Fruit fly (Drosophila melanogaster): ENCODE data around the gene PGRP-LF.

PGRP-LF gene

DNA sequence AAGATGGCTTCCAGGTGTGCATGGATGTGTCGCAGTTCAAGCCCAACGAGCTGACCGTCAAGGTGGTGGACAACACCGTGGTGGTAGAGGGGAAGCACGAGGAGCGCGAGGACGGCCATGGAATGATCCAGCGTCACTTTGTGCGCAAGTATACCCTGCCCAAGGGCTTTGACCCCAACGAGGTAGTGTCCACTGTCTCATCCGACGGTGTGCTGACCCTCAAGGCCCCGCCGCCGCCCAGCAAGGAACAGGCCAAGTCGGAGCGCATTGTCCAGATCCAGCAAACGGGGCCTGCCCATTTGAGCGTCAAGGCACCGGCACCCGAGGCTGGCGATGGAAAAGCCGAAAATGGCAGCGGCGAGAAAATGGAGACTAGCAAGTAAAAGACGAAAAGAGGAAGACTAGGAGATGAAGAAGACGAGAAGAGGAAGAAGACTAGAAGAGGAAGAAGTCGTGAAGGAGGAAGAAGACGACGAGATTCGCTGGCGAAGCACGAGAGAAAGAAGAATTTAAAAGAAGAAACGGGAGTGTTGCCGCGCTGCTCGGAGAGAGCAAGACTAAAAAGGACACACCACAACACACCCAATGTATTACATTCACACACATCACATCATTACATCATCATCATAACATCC is 35.2 kb downstream of the PGRP-LF start:
- TF ChIP-seq CG34367 (tag; optimal IDR thresholded peaks at IDR 0.05): no peak
- no peak for TF ChIP-seq CG32121 (GFP tag; IDR thresholded peaks at IDR 0.05)
- no peak for TF ChIP-seq CG13204 (GFP tag; optimal IDR thresholded peaks at IDR 0.05)
- no peak for TF ChIP-seq Pif1A (GFP tag; optimal IDR thresholded peaks at IDR 0.05)
- TF ChIP-seq CG8301 (tag; optimal IDR thresholded peaks at IDR 0.05): no peak
- peak; percentile 76 for TF ChIP-seq EcR (GFP tag; optimal IDR thresholded peaks at IDR 0.05)

DNA sequence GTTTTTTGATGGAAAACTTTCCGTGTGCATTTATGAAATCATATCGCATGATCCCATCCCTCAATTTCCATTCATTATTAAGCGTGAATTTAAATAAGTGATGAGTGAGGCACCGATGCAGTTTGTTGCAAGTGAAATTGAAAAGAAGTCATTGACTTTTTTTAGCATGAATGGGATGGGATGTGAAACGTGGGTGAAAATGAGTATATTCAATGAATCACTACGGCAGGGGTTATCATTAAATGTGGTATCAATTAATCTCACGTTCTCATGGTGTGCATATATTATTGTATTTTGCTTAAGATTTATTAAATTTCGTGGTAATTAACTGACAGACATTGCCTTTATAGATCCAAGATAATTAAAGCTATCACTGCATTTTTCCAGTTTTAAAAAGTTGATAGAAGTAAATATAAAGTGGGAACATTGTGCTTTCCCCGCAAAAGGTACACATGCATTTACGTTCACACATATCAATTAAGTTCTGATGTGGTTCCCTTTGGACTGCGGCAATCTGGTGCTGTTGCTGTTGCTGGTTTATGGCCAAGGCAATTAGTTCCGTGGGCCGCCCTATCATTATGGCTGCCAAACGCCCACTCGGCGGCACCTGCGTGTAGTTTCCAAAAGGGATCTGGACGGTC is 42.1 kb downstream of the PGRP-LF start:
- TF ChIP-seq Ets98B (GFP tag; IDR thresholded peaks at IDR 0.05) (no peak), EcR (GFP tag; optimal IDR thresholded peaks at IDR 0.05) (peak; percentile 33)

DNA sequence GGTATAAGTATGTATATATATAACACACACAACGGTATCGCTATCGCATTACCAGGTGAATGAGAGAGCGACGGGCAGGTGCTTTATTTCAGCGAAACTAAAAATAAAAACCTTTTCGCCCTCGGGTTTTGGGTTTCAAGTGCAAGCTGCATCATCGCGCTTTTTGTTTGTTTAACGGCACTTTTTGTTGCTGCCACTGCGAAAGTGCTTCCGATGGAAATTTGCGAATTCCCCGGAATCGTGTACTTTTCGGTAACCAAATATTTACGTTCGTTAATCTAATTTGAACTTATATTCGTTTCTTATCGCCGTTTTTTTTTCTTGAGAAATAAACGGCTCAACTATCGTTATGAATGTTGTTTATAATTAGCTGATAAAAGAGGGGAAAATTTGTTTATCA is 46.6 kb downstream of the PGRP-LF start:
- TF ChIP-seq EcR (GFP tag; optimal IDR thresholded peaks at IDR 0.05) (no peak), D1 (tag; optimal IDR thresholded peaks at IDR 0.05) (no peak), CG13204 (GFP tag; optimal IDR thresholded peaks at IDR 0.05) (no peak), CG12605 (GFP tag; IDR thresholded peaks at IDR 0.05) (no peak), Pif1A (GFP tag; optimal IDR thresholded peaks at IDR 0.05) (no peak), CG32121 (GFP tag; IDR thresholded peaks at IDR 0.05) (no peak), rn (GFP tag; IDR thresholded peaks at IDR 0.05) (no peak), CG10348 (GFP tag; IDR thresholded peaks at IDR 0.05) (no peak), Ets98B (GFP tag; IDR thresholded peaks at IDR 0.05) (no peak), CG8159 (tag; optimal IDR thresholded peaks at IDR 0.05) (no peak), CG8301 (tag; optimal IDR thresholded peaks at IDR 0.05) (no peak), Pif1B (GFP tag; optimal IDR thresholded peaks at IDR 0.05) (no peak)

DNA sequence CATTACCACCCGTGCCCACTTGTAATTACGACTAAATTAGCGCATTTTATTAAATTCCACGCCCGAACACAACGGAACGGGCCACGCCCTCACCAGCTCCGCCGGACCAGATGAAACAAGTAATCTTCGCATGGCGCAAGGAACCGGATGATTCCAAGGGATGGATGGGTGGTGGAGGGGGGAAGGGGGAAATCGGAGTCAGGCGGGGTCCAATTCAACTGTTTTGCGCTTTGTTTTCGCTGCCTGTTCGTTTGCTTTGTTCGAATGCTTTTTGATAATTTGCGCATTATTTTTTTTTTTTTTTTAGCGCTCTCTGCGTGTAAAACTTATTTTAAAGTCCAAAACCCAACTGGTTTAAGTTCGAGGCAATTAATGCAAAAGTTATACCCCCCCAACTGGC is 47.3 kb downstream of the PGRP-LF start:
- TF ChIP-seq CG12605 (GFP tag; IDR thresholded peaks at IDR 0.05): peak; percentile 30; the same call in 1 of the 2 replicates
- TF ChIP-seq CG14655 (GFP tag; optimal IDR thresholded peaks at IDR 0.05): no peak
- peak; percentile 33 for TF ChIP-seq EcR (GFP tag; optimal IDR thresholded peaks at IDR 0.05)

DNA sequence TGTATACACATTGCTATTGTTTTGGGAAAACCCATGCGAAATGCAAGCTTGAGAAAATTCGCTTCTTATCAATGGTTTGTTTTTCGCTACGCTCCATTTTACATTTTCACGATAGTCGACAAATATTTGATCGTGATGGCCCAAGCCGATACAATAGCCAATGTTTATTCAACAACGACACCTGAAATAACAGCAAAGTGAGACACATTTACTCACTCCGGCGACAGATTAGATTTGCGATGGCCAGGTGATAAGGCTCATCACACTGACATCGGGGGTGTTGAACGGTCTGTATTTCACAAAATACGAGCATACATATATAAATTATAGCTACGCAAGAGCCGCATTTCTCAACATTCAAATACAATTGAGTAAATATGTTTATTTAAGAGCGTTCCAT is 47.7 kb downstream of the PGRP-LF start:
- TF ChIP-seq CG14655 (GFP tag; optimal IDR thresholded peaks at IDR 0.05) (peak; percentile 22), Snoo (tag; optimal IDR thresholded peaks at IDR 0.05) (no peak), Pif1A (GFP tag; optimal IDR thresholded peaks at IDR 0.05) (peak; percentile 29), EcR (GFP tag; optimal IDR thresholded peaks at IDR 0.05) (no peak), gl (tag; optimal IDR thresholded peaks at IDR 0.05) (peak; percentile 49), CG4496 (GFP tag; IDR thresholded peaks at IDR 0.05) (peak; percentile 54; the same call in 1 of the 3 replicates), CG32121 (GFP tag; IDR thresholded peaks at IDR 0.05) (peak; percentile 51; the same call in 1 of the 2 replicates), Pif1B (GFP tag; optimal IDR thresholded peaks at IDR 0.05) (peak; percentile 12)

DNA sequence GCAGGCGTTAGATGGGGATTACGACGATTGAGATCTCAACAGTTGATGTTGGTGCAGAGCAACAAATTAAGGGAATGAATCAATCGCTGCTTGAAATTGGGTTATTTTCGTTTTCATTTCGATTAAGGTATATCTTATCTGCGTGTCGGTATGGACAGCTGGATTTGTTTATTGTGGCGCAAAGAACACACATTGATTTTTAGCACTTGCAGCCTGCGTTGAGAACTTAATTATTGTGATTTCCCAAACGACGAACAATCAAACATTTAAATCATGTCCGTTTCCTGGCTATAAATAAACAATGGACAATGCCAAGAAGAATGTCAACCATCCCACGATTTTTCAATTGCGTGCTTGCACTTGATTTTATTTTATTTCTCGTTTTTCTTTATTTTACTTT is 48.6 kb downstream of the PGRP-LF start:
- no peak for TF ChIP-seq EcR (GFP tag; optimal IDR thresholded peaks at IDR 0.05)
- no peak for TF ChIP-seq Pif1A (GFP tag; optimal IDR thresholded peaks at IDR 0.05)
- no peak for TF ChIP-seq CG8301 (tag; optimal IDR thresholded peaks at IDR 0.05)
- TF ChIP-seq CG14655 (GFP tag; optimal IDR thresholded peaks at IDR 0.05): no peak

DNA sequence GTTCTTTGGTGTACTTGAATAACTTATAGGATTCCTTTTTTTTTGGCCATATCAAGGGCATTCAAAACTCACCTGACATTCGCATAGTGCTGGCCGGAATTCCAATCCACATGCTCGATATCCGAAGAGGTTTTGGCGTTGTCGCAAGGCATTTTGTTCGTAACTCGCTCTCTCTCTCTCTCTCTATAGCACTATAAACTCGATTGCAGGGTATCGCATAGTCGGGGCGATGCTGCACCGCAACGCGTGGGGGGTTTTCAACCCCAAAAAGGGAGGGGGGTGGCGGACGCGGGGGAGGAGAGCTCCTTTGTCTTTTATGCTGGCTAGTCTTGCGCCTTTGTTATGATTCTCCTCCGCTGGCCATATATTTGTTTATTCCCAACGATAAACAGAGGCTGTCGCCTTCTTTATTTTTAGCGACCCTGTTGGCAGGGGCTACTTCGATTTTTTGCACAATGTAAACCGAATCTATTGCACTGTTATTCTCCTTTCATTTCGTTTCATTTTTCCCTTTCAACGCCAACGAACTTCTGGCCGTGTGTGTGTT is 49.1 kb downstream of the PGRP-LF start:
- TF ChIP-seq Pif1A (GFP tag; optimal IDR thresholded peaks at IDR 0.05) (no peak), CG15710 (tag; optimal IDR thresholded peaks at IDR 0.05) (peak; percentile 9), gl (tag; optimal IDR thresholded peaks at IDR 0.05) (no peak), CG32121 (GFP tag; IDR thresholded peaks at IDR 0.05) (peak; percentile 35; the same call in 1 of the 2 replicates), Snoo (tag; optimal IDR thresholded peaks at IDR 0.05) (peak; percentile 29), EcR (GFP tag; optimal IDR thresholded peaks at IDR 0.05) (peak; percentile 86), CG8159 (tag; optimal IDR thresholded peaks at IDR 0.05) (peak; percentile 20), Ets98B (GFP tag; IDR thresholded peaks at IDR 0.05) (0 out of 2 replicates have a peak, but pooled peaks have one; percentile 46), CG10348 (GFP tag; IDR thresholded peaks at IDR 0.05) (no peak), CG12605 (GFP tag; IDR thresholded peaks at IDR 0.05) (0 out of 2 replicates have a peak, but pooled peaks have one; percentile 46), CG34367 (tag; optimal IDR thresholded peaks at IDR 0.05) (no peak), CG4496 (GFP tag; IDR thresholded peaks at IDR 0.05) (peak; percentile 50; the same call in 1 of the 3 replicates), D1 (tag; optimal IDR thresholded peaks at IDR 0.05) (peak; percentile 3), CG17806 (tag; optimal IDR thresholded peaks at IDR 0.05) (peak; percentile 1), CG9948 (tag; optimal IDR thresholded peaks at IDR 0.05) (peak; percentile 17)
